Fruit fly (Drosophila melanogaster) whole organism, embryonic: ENCODE data around the gene alphaTub84B.

ENCODE experiments used
- Asciz ChIP-seq: fragments of 200-800 bp; sonication (Bioruptor generic); optimal IDR thresholded peaks from 2 replicates; lab custom pipeline; 2017; ENCODE audit warnings: missing biosample characterization, mild to moderate bottlenecking, missing genetic modification characterization, missing genetic modification reagents
- C15 ChIP-seq: fragments of 200-800 bp; sonication (Bioruptor generic); IDR thresholded peaks from 3 replicates; pipeline ENCODE4 v1.3.6; 2022; ENCODE audit warnings: missing biosample characterization, missing genetic modification characterization
- CG10267 ChIP-seq: fragments of 200-800 bp; sonication (Bioruptor generic); optimal IDR thresholded peaks from 2 replicates; lab custom pipeline; 2018; ENCODE audit warnings: missing biosample characterization, mild to moderate bottlenecking, missing genetic modification characterization, moderate library complexity
- CG10431 ChIP-seq: fragments of 200-800 bp; sonication (Bioruptor generic); optimal IDR thresholded peaks from 3 replicates; lab custom pipeline; 2018; ENCODE audit warnings: missing biosample characterization, mild to moderate bottlenecking, missing genetic modification characterization
- CG10979 ChIP-seq: fragments of 200-800 bp; sonication (Bioruptor generic); optimal IDR thresholded peaks from 2 replicates; lab custom pipeline; 2018; ENCODE audit warnings: missing biosample characterization, mild to moderate bottlenecking, missing genetic modification characterization, moderate library complexity
- CG13287 ChIP-seq: fragments of 200-800 bp; sonication (Bioruptor generic); IDR thresholded peaks from 2 replicates; pipeline ENCODE4 v1.3.6; 2022; ENCODE audit warnings: missing biosample characterization, missing genetic modification characterization; ENCODE audit not compliant: partially characterized antibody
- CG14860 ChIP-seq: fragments of 200-800 bp; sonication (Bioruptor generic); IDR thresholded peaks from 3 replicates; pipeline ENCODE4 v1.3.6; 2022; ENCODE audit warnings: missing biosample characterization, missing genetic modification characterization; ENCODE audit not compliant: partially characterized antibody
- CG1602 ChIP-seq: fragments of 200-800 bp; sonication (Bioruptor generic); optimal IDR thresholded peaks from 3 replicates; lab custom pipeline; 2016; ENCODE audit warnings: missing biosample characterization, missing genetic modification characterization
- CG16779 ChIP-seq: fragments of 200-800 bp; sonication (Bioruptor generic); IDR thresholded peaks from 2 replicates; pipeline ENCODE4 v1.3.6; 2022; ENCODE audit warnings: missing biosample characterization, missing genetic modification characterization
- CG17361 ChIP-seq: fragments of 200-800 bp; sonication (Bioruptor generic); IDR thresholded peaks from 3 replicates; pipeline ENCODE4 v1.3.6; 2022; ENCODE audit warnings: missing biosample characterization, missing genetic modification characterization
- CG17385 ChIP-seq: fragments of 200-800 bp; sonication (Bioruptor generic); optimal IDR thresholded peaks from 3 replicates; lab custom pipeline; 2018; ENCODE audit warnings: missing biosample characterization, mild to moderate bottlenecking, missing genetic modification characterization
- CG18262 ChIP-seq: fragments of 200-800 bp; optimal IDR thresholded peaks from 3 replicates; lab custom pipeline; 2019; ENCODE audit warnings: missing biosample characterization, mild to moderate bottlenecking, missing genetic modification characterization, moderate library complexity
- CG31224 ChIP-seq: fragments of 200-800 bp; sonication (Bioruptor generic); IDR thresholded peaks from 2 replicates; pipeline ENCODE4 v1.3.6; 2022; ENCODE audit warnings: missing biosample characterization, missing genetic modification characterization
- CG31441 ChIP-seq: fragments of 200-800 bp; sonication (Bioruptor generic); IDR thresholded peaks from 2 replicates; pipeline ENCODE4 v1.3.6; 2022; ENCODE audit warnings: missing biosample characterization, missing genetic modification characterization
- CG3407 ChIP-seq: fragments of 200-800 bp; sonication (Bioruptor generic); optimal IDR thresholded peaks from 2 replicates; lab custom pipeline; 2018; ENCODE audit warnings: missing biosample characterization, mild to moderate bottlenecking, missing genetic modification characterization
- CG3726 ChIP-seq: fragments of 200-800 bp; sonication (Bioruptor generic); IDR thresholded peaks from 3 replicates; pipeline ENCODE4, ENCODE4 v1.3.6; 2022; ENCODE audit warnings: missing biosample characterization, missing genetic modification characterization
- CG6272 ChIP-seq: fragments of 200-800 bp; sonication (Bioruptor generic); IDR thresholded peaks from 2 replicates; pipeline ENCODE4 v1.3.6; 2022; ENCODE audit warnings: missing biosample characterization, missing genetic modification characterization
- CG6683 ChIP-seq: fragments of 200-800 bp; sonication (Bioruptor generic); optimal IDR thresholded peaks from 2 replicates; lab custom pipeline; 2017; ENCODE audit warnings: missing biosample characterization, mild to moderate bottlenecking, missing genetic modification characterization, missing genetic modification reagents
- CG6689 ChIP-seq: fragments of 200-800 bp; sonication (Bioruptor generic); IDR thresholded peaks from 2 replicates; pipeline ENCODE4 v1.3.6; 2022; ENCODE audit warnings: missing biosample characterization, missing genetic modification characterization
- CG8388 ChIP-seq: fragments of 200-800 bp; sonication (Bioruptor generic); optimal IDR thresholded peaks from 2 replicates; lab custom pipeline; 2019; ENCODE audit warnings: missing biosample characterization, mild to moderate bottlenecking, missing genetic modification characterization, moderate library complexity
- CG9727 ChIP-seq: fragments of 200-800 bp; sonication (Bioruptor generic); optimal IDR thresholded peaks from 3 replicates; lab custom pipeline; 2017; ENCODE audit warnings: missing biosample characterization, mild to moderate bottlenecking, missing genetic modification characterization
- CG9932 ChIP-seq: fragments of 200-800 bp; sonication (Bioruptor generic); IDR thresholded peaks from 2 replicates; pipeline ENCODE4 v1.3.6; 2022; ENCODE audit warnings: missing biosample characterization, missing genetic modification characterization
- Dek ChIP-seq: fragments of 200-800 bp; sonication (Bioruptor generic); optimal IDR thresholded peaks from 3 replicates; lab custom pipeline; 2019; ENCODE audit warnings: missing biosample characterization, mild to moderate bottlenecking, missing genetic modification characterization, moderate library complexity
- Doc3 ChIP-seq: fragments of 200-800 bp; sonication (Bioruptor generic); IDR thresholded peaks from 3 replicates; pipeline ENCODE4 v1.3.6; 2022; ENCODE audit warnings: missing biosample characterization, missing genetic modification characterization; ENCODE audit not compliant: partially characterized antibody
- E2f2 ChIP-seq: fragments of 200-800 bp; sonication (Bioruptor generic); IDR thresholded peaks from 2 replicates; pipeline ENCODE4 v1.3.6; 2022; ENCODE audit warnings: missing biosample characterization, missing genetic modification characterization
- ERR ChIP-seq: fragments of 200-800 bp; sonication (Bioruptor generic); optimal IDR thresholded peaks from 2 replicates; lab custom pipeline; 2016; ENCODE audit warnings: missing biosample characterization, missing genetic modification characterization
- HLH54F ChIP-seq: fragments of 200-800 bp; sonication (Bioruptor generic); optimal IDR thresholded peaks from 3 replicates; lab custom pipeline; 2016; ENCODE audit warnings: missing biosample characterization, missing genetic modification characterization
- Hsf ChIP-seq: fragments of 200-800 bp; sonication (Bioruptor generic); optimal IDR thresholded peaks from 3 replicates; lab custom pipeline; 2016; ENCODE audit warnings: missing biosample characterization, missing genetic modification characterization
- Med ChIP-seq: fragments of 200-800 bp; sonication (Bioruptor generic); peaks from one replicate; lab custom pipeline; 2016; ENCODE audit warnings: missing biosample characterization, missing genetic modification characterization, mild to moderate bottlenecking, inconsistent platforms, moderate library complexity
- Oaz ChIP-seq: fragments of 200-800 bp; sonication (Bioruptor generic); IDR thresholded peaks from 2 replicates; pipeline ENCODE4 v1.3.6; 2022; ENCODE audit warnings: missing biosample characterization, missing genetic modification characterization
- Oli ChIP-seq: fragments of 200-800 bp; sonication (Bioruptor generic); optimal IDR thresholded peaks from 2 replicates; lab custom pipeline; 2018; ENCODE audit warnings: missing biosample characterization, mild to moderate bottlenecking, missing genetic modification characterization, moderate library complexity
- Sox100B ChIP-seq: fragments of 200-800 bp; sonication (Bioruptor generic); optimal IDR thresholded peaks from 3 replicates; lab custom pipeline; 2018; ENCODE audit warnings: missing biosample characterization, mild to moderate bottlenecking, missing genetic modification characterization
- Ssrp ChIP-seq: fragments of 200-800 bp; sonication (Bioruptor generic); optimal IDR thresholded peaks from 2 replicates; lab custom pipeline; 2018; ENCODE audit warnings: missing biosample characterization, mild to moderate bottlenecking, missing genetic modification characterization, moderate library complexity
- Usf ChIP-seq: fragments of 200-800 bp; sonication (Bioruptor generic); optimal IDR thresholded peaks from 2 replicates; lab custom pipeline; 2017; ENCODE audit warnings: missing genotype, missing biosample characterization, missing genetic modification characterization
- ab ChIP-seq: fragments of 200-800 bp; sonication (Bioruptor generic); optimal IDR thresholded peaks from 2 replicates; lab custom pipeline; 2016; ENCODE audit warnings: missing biosample characterization, missing genetic modification characterization
- ase ChIP-seq: fragments of 200-800 bp; sonication (Bioruptor generic); IDR thresholded peaks from 3 replicates; pipeline ENCODE4 v1.3.6; 2022; ENCODE audit warnings: missing biosample characterization, missing genetic modification characterization
- cato ChIP-seq: fragments of 200-800 bp; sonication (Bioruptor generic); optimal IDR thresholded peaks from 2 replicates; lab custom pipeline; 2016; ENCODE audit warnings: missing biosample characterization, missing genetic modification characterization, borderline replicate concordance
- eyg ChIP-seq: fragments of 200-800 bp; sonication (Bioruptor generic); optimal IDR thresholded peaks from 3 replicates; lab custom pipeline; 2016; ENCODE audit warnings: missing biosample characterization, missing genetic modification characterization
- fd102C ChIP-seq: fragments of 200-800 bp; sonication (Bioruptor generic); optimal IDR thresholded peaks from 2 replicates; lab custom pipeline; 2018; ENCODE audit warnings: missing biosample characterization, mild to moderate bottlenecking, missing genetic modification characterization, moderate library complexity
- grau ChIP-seq: fragments of 200-800 bp; optimal IDR thresholded peaks from 3 replicates; lab custom pipeline; 2019; ENCODE audit warnings: missing biosample characterization, mild to moderate bottlenecking, missing genetic modification characterization, moderate library complexity
- her ChIP-seq: fragments of 200-800 bp; sonication (Bioruptor generic); optimal IDR thresholded peaks from 2 replicates; lab custom pipeline; 2016; ENCODE audit warnings: missing biosample characterization, missing genetic modification characterization
- luna ChIP-seq: fragments of 200-800 bp; sonication (Bioruptor generic); optimal IDR thresholded peaks from 2 replicates; lab custom pipeline; 2016; ENCODE audit warnings: missing biosample characterization, missing genetic modification characterization
- phol ChIP-seq: fragments of 200-800 bp; sonication (Bioruptor generic); optimal IDR thresholded peaks from 3 replicates; lab custom pipeline; 2018; ENCODE audit warnings: missing biosample characterization, mild to moderate bottlenecking, missing genetic modification characterization, moderate library complexity
- pnt ChIP-seq: fragments of 200-800 bp; sonication (Bioruptor generic); optimal IDR thresholded peaks from 3 replicates; lab custom pipeline; 2016; ENCODE audit warnings: missing biosample characterization, missing genetic modification characterization
- pros ChIP-seq: fragments of 200-800 bp; sonication (Bioruptor generic); optimal IDR thresholded peaks from 3 replicates; lab custom pipeline; 2019; ENCODE audit warnings: missing biosample characterization, mild to moderate bottlenecking, missing genetic modification characterization, moderate library complexity
- sens ChIP-seq: fragments of 200-800 bp; sonication (Bioruptor generic); peaks from one replicate; lab custom pipeline; 2016; ENCODE audit warnings: missing biosample characterization, missing genetic modification characterization
- slp2 ChIP-seq: fragments of 200-800 bp; sonication (Bioruptor generic); optimal IDR thresholded peaks from 2 replicates; lab custom pipeline; 2016; ENCODE audit warnings: missing biosample characterization, missing genetic modification characterization
- ssp ChIP-seq: fragments of 200-800 bp; sonication (Bioruptor generic); IDR thresholded peaks from 2 replicates; pipeline ENCODE4 v1.3.6; 2022; ENCODE audit warnings: missing biosample characterization, missing genetic modification characterization
- stwl ChIP-seq: fragments of 200-800 bp; sonication (Bioruptor generic); optimal IDR thresholded peaks from 3 replicates; lab custom pipeline; 2018; ENCODE audit warnings: missing biosample characterization, mild to moderate bottlenecking, missing genetic modification characterization, moderate library complexity
- tin ChIP-seq: fragments of 200-800 bp; sonication (Bioruptor generic); optimal IDR thresholded peaks from 3 replicates; lab custom pipeline; 2016; ENCODE audit warnings: missing biosample characterization, missing genetic modification characterization

The alphaTub84B gene

DNA sequence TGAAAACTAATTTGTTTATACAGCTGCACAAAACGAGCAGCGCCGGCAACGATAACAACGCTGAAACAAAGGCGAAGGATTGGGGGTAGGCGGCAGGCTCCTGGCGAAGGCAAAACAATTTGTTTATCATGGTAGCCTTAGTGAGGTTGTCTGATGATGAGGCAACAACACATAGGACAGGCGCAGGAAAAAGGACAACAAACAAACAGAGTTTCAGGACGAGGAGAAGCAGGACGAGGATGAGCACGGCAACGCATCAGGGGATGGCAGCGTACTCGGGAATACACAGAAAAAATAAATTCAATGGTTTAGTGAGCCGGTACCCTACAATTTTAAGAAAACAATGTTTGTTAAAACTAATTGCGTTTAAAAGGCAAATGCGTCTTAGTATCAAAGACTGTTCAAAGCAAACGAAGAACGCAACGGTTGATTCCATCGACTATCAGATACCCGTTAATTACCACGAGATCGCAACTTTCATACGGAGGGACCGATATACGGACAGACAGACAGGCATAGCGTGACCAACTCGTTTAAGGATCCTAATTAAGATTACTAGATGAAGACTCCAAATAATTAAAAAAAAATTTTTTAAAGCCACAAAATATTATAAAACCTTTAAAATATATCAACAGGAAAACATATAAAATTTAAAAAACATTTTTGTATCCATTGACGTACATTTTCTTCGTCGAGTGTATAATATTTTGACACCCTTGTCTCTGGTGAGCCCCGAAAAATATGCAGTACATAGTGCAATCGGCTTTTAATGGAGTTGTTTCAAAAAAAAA, 48.5 kb downstream of the alphaTub84B start (continued):
- TF ChIP-seq CG10431 (GFP tag; lab: Kevin White, UChicago): no peak
- TF ChIP-seq CG3726 (GFP tag; lab: Robert Waterston, UW): no peak
- TF ChIP-seq pros (GFP tag; lab: Kevin White, UChicago): peak; percentile 6
- no peak for TF ChIP-seq CG1602 (GFP tag; lab: Kevin White, UChicago)
- TF ChIP-seq Usf (GFP tag; lab: Kevin White, UChicago): no peak
- peak; percentile 43 for TF ChIP-seq CG10979 (tag; lab: Kevin White, UChicago)
- no peak for TF ChIP-seq slp2 (GFP tag; lab: Kevin White, UChicago)
- no peak for TF ChIP-seq Oli (tag; lab: Kevin White, UChicago)
- peak; percentile 53 for TF ChIP-seq CG9727 (GFP tag; lab: Kevin White, UChicago)
- TF ChIP-seq CG31441 (GFP tag; lab: Robert Waterston, UW): no peak
- no peak for TF ChIP-seq CG3407 (GFP tag; lab: Kevin White, UChicago)
- TF ChIP-seq stwl (tag; lab: Kevin White, UChicago): peak; percentile 8
- no peak for TF ChIP-seq grau (tag; lab: Kevin White, UChicago)
- TF ChIP-seq ERR: no peak
- TF ChIP-seq Ssrp: peak; percentile 3
- TF ChIP-seq CG17385 (GFP tag; lab: Kevin White, UChicago): no peak
- no peak for TF ChIP-seq Oaz
- TF ChIP-seq CG31224 (GFP tag; lab: Robert Waterston, UW): no peak
- TF ChIP-seq CG9932 (GFP tag; lab: Robert Waterston, UW): no peak
- no peak for TF ChIP-seq Dek (tag; lab: Kevin White, UChicago)
- TF ChIP-seq ab (GFP tag; lab: Kevin White, UChicago): no peak
- TF ChIP-seq pnt: peak; percentile 3
- TF ChIP-seq CG14860 (GFP tag; lab: Robert Waterston, UW): no peak
- no peak for TF ChIP-seq CG13287 (GFP tag; lab: Robert Waterston, UW)
- no peak for TF ChIP-seq E2f2 (GFP tag; lab: Robert Waterston, UW)
- TF ChIP-seq CG6689 (GFP tag; lab: Robert Waterston, UW): 0 out of 2 replicates have a peak, but pooled peaks have one; percentile 18
- TF ChIP-seq ssp (GFP tag; lab: Robert Waterston, UW): no peak
- no peak for TF ChIP-seq cato
- no peak for TF ChIP-seq C15
- no peak for TF ChIP-seq ase (GFP tag; lab: Robert Waterston, UW)
- TF ChIP-seq CG6272 (GFP tag; lab: Robert Waterston, UW): no peak
- no peak for TF ChIP-seq CG8388 (GFP tag; lab: Kevin White, UChicago)
- no peak for TF ChIP-seq Asciz
- TF ChIP-seq Med (GFP tag; lab: Kevin White, UChicago): peak; percentile 51
- peak; percentile 21 for TF ChIP-seq phol (tag; lab: Kevin White, UChicago)
- TF ChIP-seq CG18262 (tag; lab: Kevin White, UChicago): peak; percentile 54
- TF ChIP-seq CG17361: peak; percentile 25; the same call in 1 of the 3 replicates
- TF ChIP-seq Sox100B (GFP tag; lab: Kevin White, UChicago): no peak
- TF ChIP-seq eyg (GFP tag; lab: Kevin White, UChicago): no peak
- TF ChIP-seq Doc3 (GFP tag; lab: Robert Waterston, UW): no peak
- TF ChIP-seq luna: no peak
- TF ChIP-seq CG6683 (GFP tag; lab: Kevin White, UChicago): no peak
- no peak for TF ChIP-seq fd102C (GFP tag; lab: Kevin White, UChicago)
- TF ChIP-seq CG16779 (GFP tag; lab: Robert Waterston, UW): no peak
- TF ChIP-seq tin (GFP tag; lab: Kevin White, UChicago): peak; percentile 1
- TF ChIP-seq Hsf (GFP tag; lab: Kevin White, UChicago): peak; percentile 16
- TF ChIP-seq sens: peak; percentile 80
- peak; percentile 9 for TF ChIP-seq CG10267 (tag; lab: Kevin White, UChicago)
- TF ChIP-seq her (GFP tag; lab: Kevin White, UChicago): no peak
- no peak for TF ChIP-seq HLH54F (GFP tag; lab: Kevin White, UChicago)
